Worm (Caenorhabditis elegans): ENCODE results near the gene ZK1058.3.

Gene ZK1058.3

ce11 chrIII:3918569-3918968 lies at the start of gene ZK1058.3:
ZK1058.3 (plus strand) TSS chrIII:3918869.
- TF ChIP-seq lin-39 (tag; optimal IDR thresholded peaks at IDR 0.05), result no peak
- TF ChIP-seq nhr-11 (tag; optimal IDR thresholded peaks at IDR 0.05), result no peak
- 0 out of 2 replicates have a peak, but pooled peaks have one; percentile 37 for TF ChIP-seq zfp-3 (GFP tag; conservative IDR thresholded peaks at IDR 0.05)
- TF ChIP-seq daf-12 (tag; optimal IDR thresholded peaks at IDR 0.05), result no peak
- TF ChIP-seq spr-1 (tag; optimal IDR thresholded peaks at IDR 0.05), result no peak
- TF ChIP-seq dmd-6 (GFP tag; IDR thresholded peaks at IDR 0.05), result no peak
- no peak for TF ChIP-seq egl-27 (tag; optimal IDR thresholded peaks at IDR 0.05)
- TF ChIP-seq unc-62 (GFP tag; optimal IDR thresholded peaks at IDR 0.05 in 1 of 2), result peak in 1 of 2 experiments; percentile 77
- no peak for TF ChIP-seq unc-62 (tag; optimal IDR thresholded peaks at IDR 0.05)

- TF ChIP-seq dmd-8 (GFP tag; IDR thresholded peaks at IDR 0.05) (peak; percentile 4; the same call in 1 of the 2 replicates), ces-1 (GFP tag; optimal IDR thresholded peaks at IDR 0.05) (peak; percentile 41), attf-4 (tag; optimal IDR thresholded peaks at IDR 0.05) (no peak), ceh-28 (tag; optimal IDR thresholded peaks at IDR 0.05) (no peak), madf-9 (GFP tag; conservative IDR thresholded peaks at IDR 0.05) (peak; percentile 35; the same call in 1 of the 2 replicates), ceh-44 (GFP tag; IDR thresholded peaks at IDR 0.05) (no peak), dve-1 (tag; optimal IDR thresholded peaks at IDR 0.05; ENCODE audit: insufficient read depth) (peak; percentile 49), ceh-62 (tag; optimal IDR thresholded peaks at IDR 0.05) (no peak), D1046.2 (GFP tag; IDR thresholded peaks at IDR 0.05) (peak; percentile 75; the same call in 1 of the 2 replicates), F26F4.8 (GFP tag; conservative IDR thresholded peaks at IDR 0.05) (no peak), lin-13 (GFP tag; optimal IDR thresholded peaks at IDR 0.05) (peak; percentile 71), set-16 (GFP tag; IDR thresholded peaks at IDR 0.05) (peak; percentile 44), Y5F2A.4 (GFP tag; optimal IDR thresholded peaks at IDR 0.05) (peak; percentile 57), dpl-1 (GFP tag; optimal IDR thresholded peaks at IDR 0.05) (no peak), arid-1 (GFP tag; conservative IDR thresholded peaks at IDR 0.05) (peak; percentile 66; the same call in 1 of the 2 replicates), nhr-41 (GFP tag; IDR thresholded peaks at IDR 0.05) (0 out of 2 replicates have a peak, but pooled peaks have one; percentile 47), dmd-9 (GFP tag; IDR thresholded peaks at IDR 0.05) (no peak), jun-1 (tag; optimal IDR thresholded peaks at IDR 0.05) (no peak), nhr-6 (tag; optimal IDR thresholded peaks at IDR 0.05) (no peak), aha-1 (tag) (peak; percentile 93), pha-4 (GFP tag; IDR thresholded peaks at IDR 0.05) (peak; percentile 59), pha-4 (tag; optimal IDR thresholded peaks at IDR 0.05) (no peak), daf-8 (GFP tag; IDR thresholded peaks at IDR 0.05) (no peak), cey-2 (tag; optimal IDR thresholded peaks at IDR 0.05; ENCODE audit: borderline replicate concordance, insufficient read depth) (no peak), lir-3 (tag; optimal IDR thresholded peaks at IDR 0.05) (no peak), Y75B8A.6 (GFP tag; IDR thresholded peaks at IDR 0.05) (peak; percentile 55; the same call in 1 of the 2 replicates), lin-38 (GFP tag; IDR thresholded peaks at IDR 0.05) (peak; percentile 78), nhr-25 (tag; optimal IDR thresholded peaks at IDR 0.05; ENCODE audit: borderline replicate concordance, insufficient read depth) (no peak), nhr-48 (tag; optimal IDR thresholded peaks at IDR 0.05) (peak; percentile 16), madf-5 (GFP tag; IDR thresholded peaks at IDR 0.05) (peak in 1 of 2 experiments; percentile 82; a peak in 1 of 4 replicates), egl-27 (tag; optimal IDR thresholded peaks at IDR 0.05) (no peak), php-3 (GFP tag; IDR thresholded peaks at IDR 0.05) (0 out of 2 replicates have a peak, but pooled peaks have one; percentile 20), fos-1 (tag; optimal IDR thresholded peaks at IDR 0.05) (no peak), ztf-11 (tag; optimal IDR thresholded peaks at IDR 0.05) (no peak), fkh-10 (GFP tag; optimal IDR thresholded peaks at IDR 0.05) (no peak), ctbp-1 (GFP tag; IDR thresholded peaks at IDR 0.05) (peak; percentile 37; the same call in 1 of the 2 replicates), dmd-6 (GFP tag; IDR thresholded peaks at IDR 0.05) (no peak; the same call in 1 of the 2 replicates), F10B5.3 (tag; optimal IDR thresholded peaks at IDR 0.05) (no peak), ceh-82 (tag; optimal IDR thresholded peaks at IDR 0.05) (no peak), mdt-29 (GFP tag; IDR thresholded peaks at IDR 0.05) (0 out of 2 replicates have a peak, but pooled peaks have one; percentile 67), tra-1 (GFP tag; IDR thresholded peaks at IDR 0.05) (no peak; the same call in 1 of the 2 replicates), vab-7 (GFP tag; IDR thresholded peaks at IDR 0.05) (no peak)
Measured at ce11 chrIII:3869292-3869781, 49.3 kb upstream of the ZK1058.3 start.

Data from whole organism, L4 larva.